Fruit fly (Drosophila melanogaster): ENCODE results near the gene Cdep.

Cdep gene

DNA sequence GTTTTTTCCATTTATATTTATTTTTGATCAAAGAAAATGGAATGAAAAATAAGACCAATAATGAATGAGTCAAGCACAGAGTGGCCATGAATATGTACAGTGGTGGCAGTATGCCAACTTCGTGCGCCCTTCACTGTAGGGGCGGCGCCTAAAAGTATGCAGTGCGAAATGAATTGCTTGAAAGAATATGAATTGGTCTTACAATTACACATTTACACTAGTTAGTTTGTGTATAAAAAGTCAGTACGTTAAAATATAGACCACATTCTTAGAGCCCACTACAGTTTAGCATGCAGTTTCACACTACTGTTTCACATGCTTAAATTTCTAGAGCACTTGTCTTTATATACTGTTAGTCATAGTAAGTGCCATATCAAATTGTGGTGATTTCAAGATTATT is 52.3 kb downstream of the Cdep start (continued):
- TF ChIP-seq CG12659 (GFP tag; optimal IDR thresholded peaks at IDR 0.05) (peak; percentile 12), Xbp1 (GFP tag; optimal IDR thresholded peaks at IDR 0.05) (peak; percentile 31), CG8290 (GFP tag; optimal IDR thresholded peaks at IDR 0.05) (peak; percentile 54), CG8290 (tag; optimal IDR thresholded peaks at IDR 0.05) (peak in 1 of 2 experiments; percentile 61), CG31224 (GFP tag; IDR thresholded peaks at IDR 0.05) (no peak), CG9876 (GFP tag; optimal IDR thresholded peaks at IDR 0.05) (peak; percentile 13), lilli (GFP tag; optimal IDR thresholded peaks at IDR 0.05) (peak; percentile 20), B-H1 (GFP tag; IDR thresholded peaks at IDR 0.05) (no peak), az2 (GFP tag; optimal IDR thresholded peaks at IDR 0.05) (peak; percentile 3), knrl (GFP tag; IDR thresholded peaks at IDR 0.05; ENCODE audit: partially characterized antibody) (peak; percentile 45), CG17186 (GFP tag; optimal IDR thresholded peaks at IDR 0.05) (no peak), lab (GFP tag; optimal IDR thresholded peaks at IDR 0.05) (no peak), otp (GFP tag; IDR thresholded peaks at IDR 0.05) (0 out of 3 replicates have a peak, but pooled peaks have one; percentile 5), amos (GFP tag; IDR thresholded peaks at IDR 0.05; ENCODE audit: partially characterized antibody) (peak; percentile 47), Bgb (GFP tag; IDR thresholded peaks at IDR 0.05; ENCODE audit: partially characterized antibody) (peak; percentile 60), E2f2 (GFP tag; IDR thresholded peaks at IDR 0.05) (no peak), lola (GFP tag; optimal IDR thresholded peaks at IDR 0.05) (peak in 1 of 3 experiments; percentile 10), CG11695 (GFP tag; IDR thresholded peaks at IDR 0.05) (no peak), CG13123 (GFP tag; optimal IDR thresholded peaks at IDR 0.05) (no peak), CG13287 (GFP tag; IDR thresholded peaks at IDR 0.05; ENCODE audit: partially characterized antibody) (peak; percentile 14; the same call in 1 of the 2 replicates), CG1233 (GFP tag; optimal IDR thresholded peaks at IDR 0.05) (peak; percentile 3), pho (GFP tag; optimal IDR thresholded peaks at IDR 0.05) (peak; percentile 12), CG12104 (GFP tag; optimal IDR thresholded peaks at IDR 0.05) (no peak), CG10979 (tag; optimal IDR thresholded peaks at IDR 0.05) (peak; percentile 1), chn (GFP tag; optimal IDR thresholded peaks at IDR 0.05) (peak; percentile 10), Antp (GFP tag; optimal IDR thresholded peaks at IDR 0.05) (peak; percentile 22), pita (GFP tag; optimal IDR thresholded peaks at IDR 0.05) (peak; percentile 33), CG8359 (GFP tag; optimal IDR thresholded peaks at IDR 0.05; ENCODE audit: borderline replicate concordance) (no peak), CG16813 (GFP tag; IDR thresholded peaks at IDR 0.05; ENCODE audit: partially characterized antibody) (peak; percentile 38), ken (GFP tag; IDR thresholded peaks at IDR 0.05) (peak; percentile 36; the same call in 1 of the 3 replicates), nerfin-2 (GFP tag; IDR thresholded peaks at IDR 0.05; ENCODE audit: partially characterized antibody) (no peak), Abd-B (GFP tag; optimal IDR thresholded peaks at IDR 0.05) (peak; percentile 16), CG7839 (tag; optimal IDR thresholded peaks at IDR 0.05) (peak; percentile 4), slbo (GFP tag; IDR thresholded peaks at IDR 0.05) (peak; percentile 59), Ptx1 (GFP tag; IDR thresholded peaks at IDR 0.05) (0 out of 2 replicates have a peak, but pooled peaks have one; percentile 16), Sox102F (GFP tag; optimal IDR thresholded peaks at IDR 0.05) (peak; percentile 5), sens (GFP tag) (peak; percentile 56), kay (GFP tag; optimal IDR thresholded peaks at IDR 0.05) (peak; percentile 96), CG9932 (GFP tag; IDR thresholded peaks at IDR 0.05) (peak; percentile 49; the same call in 1 of the 2 replicates), grau (tag; optimal IDR thresholded peaks at IDR 0.05) (peak; percentile 17), dpn (GFP tag; optimal IDR thresholded peaks at IDR 0.05) (peak in 1 of 2 experiments; percentile 2), CG13296 (GFP tag; optimal IDR thresholded peaks at IDR 0.05) (no peak), pnt (GFP tag; optimal IDR thresholded peaks at IDR 0.05) (peak; percentile 47), stc (GFP tag; IDR thresholded peaks at IDR 0.05) (0 out of 2 replicates have a peak, but pooled peaks have one; percentile 21), CG14441 (GFP tag; IDR thresholded peaks at IDR 0.05) (0 out of 2 replicates have a peak, but pooled peaks have one; percentile 25), HLH54F (GFP tag; optimal IDR thresholded peaks at IDR 0.05) (peak; percentile 8), CG32532 (GFP tag; IDR thresholded peaks at IDR 0.05) (peak; percentile 19; the same call in 1 of the 2 replicates), HmgD (GFP tag; optimal IDR thresholded peaks at IDR 0.05) (peak; percentile 69), CG17361 (GFP tag; IDR thresholded peaks at IDR 0.05) (0 out of 3 replicates have a peak, but pooled peaks have one; percentile 17), Usf (GFP tag; optimal IDR thresholded peaks at IDR 0.05) (no peak)
